Fruit fly (Drosophila melanogaster): ENCODE data around the gene CG5973.

- TF ChIP-seq insv (optimal IDR thresholded peaks at IDR 0.05) (no peak), h (optimal IDR thresholded peaks at IDR 0.05) (no peak), Sin3A (optimal IDR thresholded peaks at IDR 0.05) (no peak), psq (optimal IDR thresholded peaks at IDR 0.05) (no peak), Myc (optimal IDR thresholded peaks at IDR 0.05) (no peak), ttk (optimal IDR thresholded peaks at IDR 0.05) (no peak)
Measured at dm6 chr2L:7442929-7443328, 5.6 kb downstream of the CG5973 start.
